Worm (Caenorhabditis elegans): ENCODE results near the gene taf-6.1.

- TF ChIP-seq ceh-82 (tag; optimal IDR thresholded peaks at IDR 0.05): no peak
- TF ChIP-seq elt-3 (tag; optimal IDR thresholded peaks at IDR 0.05): no peak
- TF ChIP-seq ama-1 (optimal IDR thresholded peaks at IDR 0.05): no peak
- no peak for TF ChIP-seq peb-1 (tag; optimal IDR thresholded peaks at IDR 0.05)
These were observed 8.7 kb downstream of the taf-6.1 start, which contains the start of gene pod-2 for ce11 chrII:1136485-1136884.

Measured in whole organism, L2 larva.